Fruit fly (Drosophila melanogaster) whole organism, prepupa: ENCODE data around the gene mxt.

Experiments
- CG10631 ChIP-seq: fragments of 200-800 bp; sonication (Bioruptor generic); optimal IDR thresholded peaks from 2 replicates; lab custom pipeline; 2016; ENCODE audit warnings: missing biosample characterization, missing genetic modification characterization
- CG10669 ChIP-seq: fragments of 200-800 bp; sonication (Bioruptor generic); optimal IDR thresholded peaks from 3 replicates; lab custom pipeline; 2018; ENCODE audit warnings: missing biosample characterization, mild to moderate bottlenecking, missing genetic modification characterization, moderate library complexity
- CG11294 ChIP-seq: fragments of 200-800 bp; sonication (Bioruptor generic); IDR thresholded peaks from 2 replicates; pipeline ENCODE4 v1.3.6; 2022; ENCODE audit warnings: missing biosample characterization, missing genetic modification characterization
- CG11762 ChIP-seq: fragments of 200-800 bp; sonication (Bioruptor generic); optimal IDR thresholded peaks from 3 replicates; lab custom pipeline; 2016; ENCODE audit warnings: missing biosample characterization, missing genetic modification characterization; ENCODE audit not compliant: insufficient read depth
- CG15336 ChIP-seq: fragments of 200-800 bp; sonication (Bioruptor generic); IDR thresholded peaks from 2 replicates; pipeline ENCODE4 v1.3.6; 2022; ENCODE audit warnings: missing biosample characterization, missing genetic modification characterization
- CG1621 ChIP-seq: fragments of 200-800 bp; sonication (Bioruptor generic); optimal IDR thresholded peaks from 3 replicates; lab custom pipeline; 2018; ENCODE audit warnings: missing biosample characterization, mild to moderate bottlenecking, missing genetic modification characterization
- CG16779 ChIP-seq: fragments of 200-800 bp; sonication (Bioruptor generic); optimal IDR thresholded peaks from 3 replicates; lab custom pipeline; 2017; ENCODE audit warnings: missing biosample characterization, mild to moderate bottlenecking, missing genetic modification characterization
- CG3032 ChIP-seq: fragments of 200-800 bp; optimal IDR thresholded peaks from 2 replicates; lab custom pipeline; 2019; ENCODE audit warnings: missing biosample characterization, mild to moderate bottlenecking, missing genetic modification characterization, moderate library complexity
- CG31627 ChIP-seq: fragments of 200-800 bp; sonication (Bioruptor generic); optimal IDR thresholded peaks from 3 replicates; lab custom pipeline; 2016; ENCODE audit warnings: missing biosample characterization, missing genetic modification characterization
- CG32006 ChIP-seq: fragments of 200-800 bp; sonication (Bioruptor generic); optimal IDR thresholded peaks from 3 replicates; lab custom pipeline; 2017; ENCODE audit warnings: missing biosample characterization, mild to moderate bottlenecking, missing genetic modification characterization
- CG34406 ChIP-seq: fragments of 200-800 bp; sonication (Bioruptor generic); optimal IDR thresholded peaks from 3 replicates; lab custom pipeline; 2016; ENCODE audit warnings: missing biosample characterization, missing genetic modification characterization
- CG3919 ChIP-seq: fragments of 200-800 bp; sonication (Bioruptor generic); optimal IDR thresholded peaks from 3 replicates; lab custom pipeline; 2016; ENCODE audit warnings: missing biosample characterization, missing genetic modification characterization
- CG4318 ChIP-seq: fragments of 200-800 bp; sonication (Bioruptor generic); optimal IDR thresholded peaks from 3 replicates; lab custom pipeline; 2017; ENCODE audit warnings: missing biosample characterization, mild to moderate bottlenecking, missing genetic modification characterization
- CG6792 ChIP-seq: fragments of 200-800 bp; sonication (Bioruptor generic); optimal IDR thresholded peaks from 3 replicates; lab custom pipeline; 2016; ENCODE audit warnings: missing biosample characterization, missing genetic modification characterization
- CG6854 ChIP-seq: fragments of 200-800 bp; sonication (Bioruptor generic); optimal IDR thresholded peaks from 2 replicates; lab custom pipeline; 2017; ENCODE audit warnings: missing biosample characterization, mild to moderate bottlenecking, missing genetic modification characterization
- CG7368 ChIP-seq: fragments of 200-800 bp; sonication (Bioruptor generic); optimal IDR thresholded peaks from 3 replicates; lab custom pipeline; 2016; ENCODE audit warnings: missing biosample characterization, missing genetic modification characterization
- CG8119 ChIP-seq: fragments of 200-800 bp; sonication (Bioruptor generic); IDR thresholded peaks from 3 replicates; pipeline ENCODE4 v1.3.6; 2022; ENCODE audit warnings: missing biosample characterization, missing genetic modification characterization
- CG8319 ChIP-seq: fragments of 200-800 bp; sonication (Bioruptor generic); optimal IDR thresholded peaks from 3 replicates; lab custom pipeline; 2016; ENCODE audit warnings: missing biosample characterization, missing genetic modification characterization
- CG8632 ChIP-seq: fragments of 200-800 bp; sonication (Bioruptor generic); optimal IDR thresholded peaks from 3 replicates; lab custom pipeline; 2016; ENCODE audit warnings: missing biosample characterization, missing genetic modification characterization
- CG9139 ChIP-seq: fragments of 200-800 bp; sonication (Bioruptor generic); optimal IDR thresholded peaks from 3 replicates; lab custom pipeline; 2017; ENCODE audit warnings: missing biosample characterization, mild to moderate bottlenecking, missing genetic modification characterization
- Eip75B ChIP-seq: fragments of 200-800 bp; sonication (Bioruptor generic); optimal IDR thresholded peaks from 3 replicates; lab custom pipeline; 2016; ENCODE audit warnings: missing biosample characterization, missing genetic modification characterization
- Eip78C ChIP-seq: fragments of 200-800 bp; sonication (Bioruptor generic); peaks from one replicate; lab custom pipeline; 2016; ENCODE audit warnings: missing biosample characterization, missing genetic modification characterization
- Eip93F ChIP-seq: fragments of 200-800 bp; sonication (Bioruptor generic); optimal IDR thresholded peaks from 2 replicates; lab custom pipeline; 2016; ENCODE audit warnings: missing biosample characterization, mild to moderate bottlenecking, missing genetic modification characterization
- Ets21C ChIP-seq: fragments of 200-800 bp; sonication (Bioruptor generic); optimal IDR thresholded peaks from 3 replicates; lab custom pipeline; 2016; ENCODE audit warnings: missing biosample characterization, missing genetic modification characterization
- Hr4 ChIP-seq: fragments of 200-800 bp; sonication (Bioruptor generic); optimal IDR thresholded peaks from 3 replicates; lab custom pipeline; 2016; ENCODE audit warnings: missing biosample characterization, missing genetic modification characterization
- OdsH ChIP-seq: fragments of 200-800 bp; sonication (Bioruptor generic); optimal IDR thresholded peaks from 3 replicates; lab custom pipeline; 2016; ENCODE audit warnings: missing biosample characterization, missing genetic modification characterization
- Smox ChIP-seq: fragments of 200-800 bp; sonication (Bioruptor generic); optimal IDR thresholded peaks from 3 replicates; lab custom pipeline; 2016; ENCODE audit warnings: missing biosample characterization, missing genetic modification characterization
- Sox102F ChIP-seq: fragments of 200-800 bp; sonication (Bioruptor generic); optimal IDR thresholded peaks from 2 replicates; lab custom pipeline; 2016; ENCODE audit warnings: missing biosample characterization, mild to moderate bottlenecking, missing genetic modification characterization
- Sox14 ChIP-seq: fragments of 200-800 bp; sonication (Bioruptor generic); optimal IDR thresholded peaks from 3 replicates; lab custom pipeline; 2016; ENCODE audit warnings: missing biosample characterization, missing genetic modification characterization
- acj6 ChIP-seq: fragments of 200-800 bp; sonication (Bioruptor generic); optimal IDR thresholded peaks from 3 replicates; lab custom pipeline; 2016; ENCODE audit warnings: missing biosample characterization, missing genetic modification characterization
- dac ChIP-seq: fragments of 200-800 bp; sonication (Bioruptor generic); optimal IDR thresholded peaks from 2 replicates; lab custom pipeline; 2017; ENCODE audit warnings: missing biosample characterization, mild to moderate bottlenecking, missing genetic modification characterization
- dsx ChIP-seq: fragments of 200-800 bp; optimal IDR thresholded peaks from 3 replicates; lab custom pipeline; 2019; ENCODE audit warnings: missing biosample characterization, mild to moderate bottlenecking, missing genetic modification characterization, moderate library complexity; ENCODE audit not compliant: poor library complexity, severe bottlenecking
- eg ChIP-seq: fragments of 200-800 bp; sonication (Bioruptor generic); IDR thresholded peaks from 3 replicates; pipeline ENCODE4 v1.3.6; 2022; ENCODE audit warnings: missing biosample characterization, missing genetic modification characterization
- esn ChIP-seq: fragments of 200-800 bp; sonication (Bioruptor generic); optimal IDR thresholded peaks from 2 replicates; lab custom pipeline; 2016; ENCODE audit warnings: missing biosample characterization, mild to moderate bottlenecking, missing genetic modification characterization, moderate library complexity
- fkh ChIP-seq: fragments of 200-800 bp; sonication (Bioruptor generic); optimal IDR thresholded peaks from 3 replicates; lab custom pipeline; 2017; ENCODE audit warnings: missing biosample characterization, mild to moderate bottlenecking, missing genetic modification characterization, moderate library complexity
- net ChIP-seq: fragments of 200-800 bp; sonication (Bioruptor generic); optimal IDR thresholded peaks from 3 replicates; lab custom pipeline; 2016; ENCODE audit warnings: missing biosample characterization, missing genetic modification characterization
- salr ChIP-seq, 2 experiments: fragments of 200-800 bp; sonication (Bioruptor generic); optimal IDR thresholded peaks; 3 replicates each; lab custom pipeline; 2016 to 2018; ENCODE audit warnings: missing biosample characterization in 2 of 2, missing genetic modification characterization in 2 of 2, mild to moderate bottlenecking in 1 of 2
- spab ChIP-seq: fragments of 200-800 bp; sonication (Bioruptor generic); optimal IDR thresholded peaks from 2 replicates; lab custom pipeline; 2017; ENCODE audit warnings: missing biosample characterization, mild to moderate bottlenecking, missing genetic modification characterization, missing genetic modification reagents
- ss ChIP-seq, 2 experiments: fragments of 200-800 bp; sonication (Bioruptor generic); optimal IDR thresholded peaks; 2 replicates in 1 of 2; 3 replicates in 1 of 2; lab custom pipeline; 2017 to 2018; ENCODE audit warnings: mild to moderate bottlenecking in 2 of 2, missing biosample characterization in 2 of 2, missing genetic modification characterization in 2 of 2, moderate library complexity in 1 of 2
- svp ChIP-seq: fragments of 200-800 bp; sonication (Bioruptor generic); peaks from one replicate; lab custom pipeline; 2016; ENCODE audit warnings: missing biosample characterization, missing genetic modification characterization
- topi ChIP-seq: fragments of 200-800 bp; sonication (Bioruptor generic); optimal IDR thresholded peaks from 3 replicates; lab custom pipeline; 2016; ENCODE audit warnings: missing biosample characterization, missing genetic modification characterization
- vri ChIP-seq: fragments of 200-800 bp; sonication (Bioruptor generic); optimal IDR thresholded peaks from 3 replicates; lab custom pipeline; 2016; ENCODE audit warnings: missing biosample characterization, mild to moderate bottlenecking, missing genetic modification characterization

The mxt gene

DNA sequence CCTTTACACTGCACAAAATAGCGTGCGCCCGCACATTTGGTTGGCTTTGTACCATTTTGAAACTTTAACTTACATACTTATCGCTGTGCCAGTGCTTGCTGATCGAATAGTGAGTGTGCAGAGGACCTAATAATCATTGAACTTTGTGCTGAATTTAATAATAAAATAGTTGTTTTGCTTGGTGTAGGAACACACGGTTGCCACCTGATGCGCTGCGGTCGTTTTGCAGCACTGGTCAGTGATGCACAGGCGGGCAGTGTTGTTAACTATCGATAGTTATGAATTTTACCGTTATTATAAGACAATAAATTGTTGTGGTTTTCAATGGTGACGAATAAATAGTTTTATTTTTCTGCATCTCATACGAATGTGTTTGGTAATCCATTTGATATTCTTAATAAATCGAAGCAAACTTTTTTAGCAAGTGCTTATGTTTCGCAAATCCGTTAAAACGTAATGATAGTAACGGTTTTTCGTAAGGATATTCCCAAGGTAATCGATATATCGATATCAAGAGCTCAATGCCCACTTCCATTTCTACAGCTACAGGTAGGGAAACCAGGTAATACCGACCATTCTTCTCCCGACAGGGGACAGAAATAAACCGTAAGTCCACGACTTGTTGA is 9.2 kb downstream of the mxt start, which contains the start of the genes tank and CG12194 (continued):
- peak; percentile 99 for TF ChIP-seq CG10669 (GFP tag; lab: Kevin White, UChicago)
- TF ChIP-seq Smox (GFP tag; lab: Kevin White, UChicago) = peak; percentile 98
- TF ChIP-seq Sox102F (GFP tag; lab: Kevin White, UChicago) = peak; percentile 99
- peak; percentile 98 for TF ChIP-seq CG3032 (tag; lab: Kevin White, UChicago)
- peak; percentile 99 for TF ChIP-seq topi
- peak; percentile 98 for TF ChIP-seq CG8319 (GFP tag; lab: Kevin White, UChicago)
- TF ChIP-seq CG7368 (GFP tag; lab: Kevin White, UChicago) = peak; percentile 99
- peak; percentile 99 for TF ChIP-seq CG8119 (GFP tag; lab: Robert Waterston, UW)
- peak; percentile 98 for TF ChIP-seq Ets21C (GFP tag; lab: Kevin White, UChicago)
- TF ChIP-seq OdsH (GFP tag; lab: Kevin White, UChicago) = peak; percentile 100
- TF ChIP-seq ss (GFP tag; optimal IDR thresholded peaks at IDR 0.05; lab: Kevin White, UChicago) = peak; percentile 91 to 94
- TF ChIP-seq Eip75B (GFP tag; lab: Kevin White, UChicago) = peak; percentile 99
- TF ChIP-seq CG6792 (GFP tag; lab: Kevin White, UChicago) = peak; percentile 99
- TF ChIP-seq CG1621 (tag; lab: Kevin White, UChicago) = peak; percentile 99
- peak; percentile 95 for TF ChIP-seq CG6854 (GFP tag; lab: Kevin White, UChicago)
- peak; percentile 99 for TF ChIP-seq esn (GFP tag; lab: Kevin White, UChicago)
- peak; percentile 99 for TF ChIP-seq CG31627 (GFP tag; lab: Kevin White, UChicago)
- TF ChIP-seq CG15336 (GFP tag; lab: Robert Waterston, UW) = peak; percentile 100
- peak; percentile 100 for TF ChIP-seq Hr4 (GFP tag; lab: Kevin White, UChicago)
- peak; percentile 98 for TF ChIP-seq CG34406
- peak; percentile 100 for TF ChIP-seq dac (GFP tag; lab: Kevin White, UChicago)
- peak; percentile 100 for TF ChIP-seq eg
- TF ChIP-seq net = peak; percentile 100
- peak; percentile 98 for TF ChIP-seq CG16779
- peak; percentile 99 for TF ChIP-seq acj6
- TF ChIP-seq CG3919 (GFP tag; lab: Kevin White, UChicago) = peak; percentile 100
- TF ChIP-seq vri = peak; percentile 97
- peak; percentile 100 for TF ChIP-seq Sox14 (GFP tag; lab: Kevin White, UChicago)
- peak; percentile 99 for TF ChIP-seq CG10631 (GFP tag; lab: Kevin White, UChicago)
- peak; percentile 93 for TF ChIP-seq CG9139
- peak; percentile 95 for TF ChIP-seq Eip93F (GFP tag; lab: Kevin White, UChicago)
- peak; percentile 100 for TF ChIP-seq CG32006 (GFP tag; lab: Kevin White, UChicago)
- TF ChIP-seq CG11294 (GFP tag; lab: Robert Waterston, UW) = peak; percentile 99
- peak; percentile 98 to 99 for TF ChIP-seq salr (GFP tag; optimal IDR thresholded peaks at IDR 0.05; lab: Kevin White, UChicago)
- peak; percentile 98 for TF ChIP-seq CG8632 (GFP tag; lab: Kevin White, UChicago)
- TF ChIP-seq fkh = peak; percentile 82
- peak; percentile 100 for TF ChIP-seq Eip78C
- TF ChIP-seq CG4318 (GFP tag; lab: Kevin White, UChicago) = peak; percentile 99
- TF ChIP-seq dsx (GFP tag; lab: Kevin White, UChicago) = peak; percentile 96
- peak; percentile 98 for TF ChIP-seq spab (GFP tag; lab: Kevin White, UChicago)
- peak; percentile 99 for TF ChIP-seq CG11762 (GFP tag; lab: Kevin White, UChicago)
- TF ChIP-seq svp (GFP tag; lab: Kevin White, UChicago) = peak; percentile 99
